Fruit fly (Drosophila melanogaster): Measurements from ENCODE around the gene Hml.
A peak's percentile ranks its signal among the peaks of the same experiment; 100 is the strongest.

Gene Hml

dm6 chr3L:13865484-13865883 lies 19.6 kb downstream of the Hml start (continued):
- TF ChIP-seq sug (tag; optimal IDR thresholded peaks at IDR 0.05) = peak; percentile 46
- TF ChIP-seq CG12104 (GFP tag; optimal IDR thresholded peaks at IDR 0.05) = no peak
- no peak; the same call in 1 of the 2 replicates for TF ChIP-seq chm (GFP tag; IDR thresholded peaks at IDR 0.05)
- TF ChIP-seq mirr (GFP tag; optimal IDR thresholded peaks at IDR 0.05) = no peak
- TF ChIP-seq CG7786 (GFP tag; optimal IDR thresholded peaks at IDR 0.05) = no peak
- no peak for TF ChIP-seq CG14860 (GFP tag; IDR thresholded peaks at IDR 0.05; ENCODE audit: partially characterized antibody)
- peak; percentile 70 for TF ChIP-seq nau (GFP tag; optimal IDR thresholded peaks at IDR 0.05)
- TF ChIP-seq tap (tag; optimal IDR thresholded peaks at IDR 0.05) = peak; percentile 77
- TF ChIP-seq CG14050 (GFP tag; IDR thresholded peaks at IDR 0.05) = no peak; the same call in 2 of the 3 replicates
- peak; percentile 31 for TF ChIP-seq ems (GFP tag; optimal IDR thresholded peaks at IDR 0.05)
- no peak for TF ChIP-seq H2.0 (GFP tag; IDR thresholded peaks at IDR 0.05)
- peak in 1 of 2 experiments; percentile 45 for TF ChIP-seq Hr51 (GFP tag; optimal IDR thresholded peaks at IDR 0.05)
- no peak for TF ChIP-seq Tbp (GFP tag; optimal IDR thresholded peaks at IDR 0.05)
- no peak for TF ChIP-seq CG14441 (GFP tag; IDR thresholded peaks at IDR 0.05)
- peak; percentile 63 for TF ChIP-seq Bdp1 (GFP tag; optimal IDR thresholded peaks at IDR 0.05)
- peak; percentile 24 for TF ChIP-seq cato (GFP tag; optimal IDR thresholded peaks at IDR 0.05; ENCODE audit: borderline replicate concordance)
- no peak for TF ChIP-seq HmgD (GFP tag; optimal IDR thresholded peaks at IDR 0.05)
- TF ChIP-seq esg (GFP tag; conservative IDR thresholded peaks at IDR 0.05) = no peak
- no peak for TF ChIP-seq tna (GFP tag; IDR thresholded peaks at IDR 0.05; ENCODE audit: partially characterized antibody)
- TF ChIP-seq Rfx (GFP tag; IDR thresholded peaks at IDR 0.05) = no peak
- no peak for TF ChIP-seq CG6175 (GFP tag; IDR thresholded peaks at IDR 0.05)
- TF ChIP-seq jumu (GFP tag; optimal IDR thresholded peaks at IDR 0.05) = no peak
- TF ChIP-seq CG34224 (GFP tag; IDR thresholded peaks at IDR 0.05; ENCODE audit: partially characterized antibody) = no peak
- no peak for TF ChIP-seq CG9817 (tag; optimal IDR thresholded peaks at IDR 0.05)
- no peak for TF ChIP-seq sr (GFP tag; IDR thresholded peaks at IDR 0.05)
- TF ChIP-seq gro (GFP tag; optimal IDR thresholded peaks at IDR 0.05) = no peak
- no peak for TF ChIP-seq CG7372 (GFP tag; IDR thresholded peaks at IDR 0.05)
- TF ChIP-seq tll (GFP tag; optimal IDR thresholded peaks at IDR 0.05) = peak in 1 of 2 experiments; percentile 57
- TF ChIP-seq CG6813 (GFP tag; optimal IDR thresholded peaks at IDR 0.05) = peak; percentile 90
- TF ChIP-seq usp (GFP tag; optimal IDR thresholded peaks at IDR 0.05) = no peak
- TF ChIP-seq Dip2 (GFP tag; IDR thresholded peaks at IDR 0.05) = no peak
- no peak for TF ChIP-seq CG9797 (GFP tag; optimal IDR thresholded peaks at IDR 0.05)
- TF ChIP-seq Sox102F (GFP tag; optimal IDR thresholded peaks at IDR 0.05) = peak; percentile 68
- TF ChIP-seq Optix (GFP tag; IDR thresholded peaks at IDR 0.05) = no peak
- TF ChIP-seq Camta (GFP tag; optimal IDR thresholded peaks at IDR 0.05) = peak; percentile 63
- TF ChIP-seq hkb (optimal IDR thresholded peaks at IDR 0.05) = no peak
- TF ChIP-seq hkb (GFP tag; IDR thresholded peaks at IDR 0.05) = peak; percentile 36; the same call in 1 of the 2 replicates
- TF ChIP-seq CG6765 (GFP tag; optimal IDR thresholded peaks at IDR 0.05) = peak; percentile 18
- TF ChIP-seq stwl (tag; optimal IDR thresholded peaks at IDR 0.05) = peak; percentile 58
- TF ChIP-seq scrt (GFP tag; optimal IDR thresholded peaks at IDR 0.05) = peak; percentile 6
- no peak for TF ChIP-seq sima (GFP tag; optimal IDR thresholded peaks at IDR 0.05)
- TF ChIP-seq CG1233 (GFP tag; optimal IDR thresholded peaks at IDR 0.05) = peak; percentile 91
- TF ChIP-seq CG8944 (GFP tag; optimal IDR thresholded peaks at IDR 0.05) = peak; percentile 21
- TF ChIP-seq psq (GFP tag; optimal IDR thresholded peaks at IDR 0.05) = peak; percentile 2
- TF ChIP-seq Ets65A (GFP tag) = no peak
- TF ChIP-seq MESR4 (GFP tag; optimal IDR thresholded peaks at IDR 0.05) = peak; percentile 15
- TF ChIP-seq CG4404 (GFP tag; IDR thresholded peaks at IDR 0.05) = no peak
- no peak for TF ChIP-seq CG3995 (GFP tag; optimal IDR thresholded peaks at IDR 0.05)
- TF ChIP-seq CG8290 (GFP tag; optimal IDR thresholded peaks at IDR 0.05) = peak; percentile 61
- peak; percentile 64 to 88 for TF ChIP-seq CG8290 (tag; optimal IDR thresholded peaks at IDR 0.05)
- peak; percentile 15 for TF ChIP-seq kay (GFP tag; optimal IDR thresholded peaks at IDR 0.05)
- TF ChIP-seq seq (GFP tag; IDR thresholded peaks at IDR 0.05) = no peak
